Worm (Caenorhabditis elegans) whole organism, L4 larva: ENCODE data around the gene C56G2.5.

Experiments used
- F26F4.8 ChIP-seq: fragments of 200-800 bp; sonication (Bioruptor generic); conservative IDR thresholded peaks from 2 replicates; pipeline ENCODE4 v1.3.6; 2022; ENCODE audit warnings: missing genetic modification characterization, missing compliant biosample characterization
- F49E8.2 ChIP-seq: sonication (generic microtip); optimal IDR thresholded peaks from 2 replicates; lab custom pipeline; 2016; ENCODE audit warnings: missing compliant biosample characterization, mild to moderate bottlenecking, missing genetic modification characterization, borderline replicate concordance
- T26A8.4 ChIP-seq: fragments of 200-800 bp; sonication (Bioruptor generic); IDR thresholded peaks from 2 replicates; pipeline ENCODE4 v1.3.6; 2022; ENCODE audit warnings: missing genetic modification characterization, missing compliant biosample characterization
- arid-1 ChIP-seq: fragments of 200-800 bp; sonication (Bioruptor generic); conservative IDR thresholded peaks from 2 replicates; pipeline ENCODE4 v1.3.6; 2022; ENCODE audit warnings: missing genetic modification reagents, missing genetic modification characterization, missing compliant biosample characterization
- ceh-20 ChIP-seq: fragments of 200-800 bp; sonication (Bioruptor generic); IDR thresholded peaks from 2 replicates; pipeline ENCODE4 v1.3.6; 2022; ENCODE audit warnings: missing genetic modification reagents, missing genetic modification characterization, missing compliant biosample characterization
- ceh-62 ChIP-seq: sonication (generic microtip); optimal IDR thresholded peaks from 2 replicates; lab custom pipeline; 2017; ENCODE audit warnings: missing biosample characterization, missing genetic modification characterization
- hlh-11 ChIP-seq: fragments of 200-800 bp; sonication (Bioruptor generic); optimal IDR thresholded peaks from 2 replicates; lab custom pipeline; 2018; ENCODE audit warnings: mild to moderate bottlenecking, missing genetic modification characterization, missing compliant biosample characterization
- nhr-10 ChIP-seq: fragments of 150-350 bp; optimal IDR thresholded peaks from 2 replicates; lab custom pipeline; 2014; ENCODE audit warnings: missing biosample characterization, missing genetic modification characterization
- nhr-25 ChIP-seq: sonication (generic microtip); optimal IDR thresholded peaks from 2 replicates; lab custom pipeline; 2017; ENCODE audit warnings: missing genetic modification characterization, mild to moderate bottlenecking, missing compliant biosample characterization, antibody characterized with exemption, moderate library complexity, borderline replicate concordance; ENCODE audit not compliant: insufficient read depth
- set-16 ChIP-seq: fragments of 200-800 bp; sonication (Bioruptor generic); IDR thresholded peaks from 2 replicates; pipeline ENCODE4 v1.3.6; 2022; ENCODE audit warnings: missing genetic modification reagents, missing genetic modification characterization, missing compliant biosample characterization
- spr-3 ChIP-seq: fragments of 200-800 bp; sonication (Bioruptor generic); optimal IDR thresholded peaks from 2 replicates; lab custom pipeline; 2018; ENCODE audit warnings: mild to moderate bottlenecking, missing genetic modification characterization, missing compliant biosample characterization
- unc-130 ChIP-seq: sonication (generic microtip); optimal IDR thresholded peaks from 2 replicates; lab custom pipeline; 2016; ENCODE audit warnings: missing genetic modification reagents, missing genetic modification characterization, missing compliant biosample characterization

C56G2.5 gene

ce11 chrIII:6278301-6278827, 45.7 kb downstream of the C56G2.5 start, which contains the start of gene C18F10.7 (continued):
- TF ChIP-seq nhr-10 (tag; lab: Kevin White, UChicago) (no peak), hlh-11 (tag; lab: Kevin White, UChicago) (peak; percentile 69), nhr-25 (tag; lab: Kevin White, UChicago) (no peak), arid-1 (GFP tag; lab: Robert Waterston, UW) (peak; percentile 53; the same call in 1 of the 2 replicates), unc-130 (GFP tag; lab: Kevin White, UChicago) (peak; percentile 61), ceh-62 (no peak), spr-3 (GFP tag; lab: Kevin White, UChicago) (no peak), set-16 (GFP tag; lab: Robert Waterston, UW) (no peak), F49E8.2 (peak; percentile 8)

- TF ChIP-seq F26F4.8 (GFP tag; lab: Robert Waterston, UW): no peak
- TF ChIP-seq ceh-20 (GFP tag; lab: Robert Waterston, UW): no peak
- TF ChIP-seq T26A8.4: no peak
These were observed 51.2 kb downstream of the C56G2.5 start, which contains the start of gene C18F10.2 for ce11 chrIII:6272868-6273267. Gene C18F10.2, plus strand, starts transcription at chrIII:6273168.
